Worm (Caenorhabditis elegans) whole organism, L2 larva: Measurements from ENCODE around the gene Y42A5A.3.

ENCODE experiments used
- C34F6.9 ChIP-seq: fragments of 150-350 bp; optimal IDR thresholded peaks from 2 replicates; lab custom pipeline; 2014; ENCODE audit warnings: missing biosample characterization, missing genetic modification characterization
- F13H6.1 ChIP-seq: sonication (generic microtip); optimal IDR thresholded peaks from 2 replicates; lab custom pipeline; 2016; ENCODE audit warnings: missing genetic modification characterization, missing compliant biosample characterization
- Y55F3AM.14 ChIP-seq: fragments of 200-800 bp; sonication (Bioruptor generic); optimal IDR thresholded peaks from 2 replicates; lab custom pipeline; 2018; ENCODE audit warnings: mild to moderate bottlenecking, missing genetic modification characterization, missing compliant biosample characterization
- ama-1 ChIP-seq: fragments of 150-350 bp; optimal IDR thresholded peaks from 2 replicates; lab custom pipeline; 2018; ENCODE audit warnings: inconsistent platforms
- blmp-1 ChIP-seq: sonication (generic microtip); optimal IDR thresholded peaks from 2 replicates; lab custom pipeline; 2017; ENCODE audit warnings: missing genetic modification characterization, mild to moderate bottlenecking, missing compliant biosample characterization, antibody characterized with exemption, moderate library complexity; ENCODE audit not compliant: insufficient read depth
- ceh-16 ChIP-seq: fragments of 150-350 bp; optimal IDR thresholded peaks from 2 replicates; lab custom pipeline; 2014; ENCODE audit warnings: missing biosample characterization, missing genetic modification characterization
- ceh-82 ChIP-seq: fragments of 150-350 bp; optimal IDR thresholded peaks from 2 replicates; lab custom pipeline; 2014; ENCODE audit warnings: missing biosample characterization, missing genetic modification characterization
- crh-2 ChIP-seq: sonication (generic microtip); optimal IDR thresholded peaks from 2 replicates; lab custom pipeline; 2017; ENCODE audit warnings: missing biosample characterization, missing genetic modification characterization
- elt-3 ChIP-seq: sonication (generic microtip); optimal IDR thresholded peaks from 2 replicates; lab custom pipeline; 2017; ENCODE audit warnings: missing biosample characterization, missing genetic modification characterization
- fos-1 ChIP-seq: fragments of 150-350 bp; optimal IDR thresholded peaks from 2 replicates; lab custom pipeline; 2014; ENCODE audit warnings: missing biosample characterization, missing genetic modification characterization
- gmeb-1 ChIP-seq: fragments of 150-350 bp; optimal IDR thresholded peaks from 2 replicates; lab custom pipeline; 2014; ENCODE audit warnings: missing biosample characterization, missing genetic modification characterization
- lin-11 ChIP-seq: fragments of 150-350 bp; sonication (generic microtip); optimal IDR thresholded peaks from 2 replicates; lab custom pipeline; 2014; ENCODE audit warnings: missing biosample characterization, missing genetic modification characterization, inconsistent platforms, mixed read lengths
- lin-13 ChIP-seq: fragments of 150-350 bp; optimal IDR thresholded peaks from 2 replicates; lab custom pipeline; 2014; ENCODE audit warnings: missing biosample characterization, missing genetic modification reagents, missing genetic modification characterization
- lsy-2 ChIP-seq, 2 experiments: fragments of 150-350 bp in 1 of 2; sonication (generic microtip) in 1 of 2; optimal IDR thresholded peaks; 2 replicates each; lab custom pipeline; 2014 to 2017; ENCODE audit warnings: missing biosample characterization in 2 of 2, missing genetic modification characterization in 2 of 2
- mab-5 ChIP-seq: fragments of 150-350 bp; optimal IDR thresholded peaks from 2 replicates; lab custom pipeline; 2014; ENCODE audit warnings: missing biosample characterization, missing genetic modification characterization
- mbf-1 ChIP-seq: sonication (generic microtip); optimal IDR thresholded peaks from 2 replicates; lab custom pipeline; 2017; ENCODE audit warnings: missing biosample characterization, missing genetic modification characterization
- mdl-1 ChIP-seq, 2 experiments: fragments of 150-350 bp in 1 of 2; sonication (generic microtip) in 1 of 2; optimal IDR thresholded peaks; 2 replicates each; lab custom pipeline; 2017; ENCODE audit warnings: missing biosample characterization in 2 of 2, missing genetic modification characterization in 2 of 2
- nhr-12 ChIP-seq: fragments of 150-350 bp; optimal IDR thresholded peaks from 2 replicates; lab custom pipeline; 2014; ENCODE audit warnings: missing biosample characterization, missing genetic modification characterization
- nhr-129 ChIP-seq: fragments of 150-350 bp; optimal IDR thresholded peaks from 2 replicates; lab custom pipeline; 2014; ENCODE audit warnings: missing biosample characterization, missing genetic modification characterization
- nhr-21 ChIP-seq: fragments of 150-350 bp; optimal IDR thresholded peaks from 2 replicates; lab custom pipeline; 2014; ENCODE audit warnings: missing biosample characterization, missing genetic modification characterization
- nhr-23 ChIP-seq: fragments of 150-350 bp; optimal IDR thresholded peaks from 2 replicates; lab custom pipeline; 2014; ENCODE audit warnings: missing biosample characterization, missing genetic modification reagents, missing genetic modification characterization
- nhr-237 ChIP-seq: fragments of 150-350 bp; optimal IDR thresholded peaks from 2 replicates; lab custom pipeline; 2014; ENCODE audit warnings: missing biosample characterization, missing genetic modification characterization
- nhr-25 ChIP-seq: fragments of 150-350 bp; sonication (generic microtip); optimal IDR thresholded peaks from 3 replicates; lab custom pipeline; 2014; ENCODE audit warnings: missing biosample characterization, missing genetic modification characterization
- sem-4 ChIP-seq: fragments of 150-350 bp; optimal IDR thresholded peaks from 2 replicates; lab custom pipeline; 2014; ENCODE audit warnings: missing biosample characterization, missing genetic modification reagents, missing genetic modification characterization
- sma-3 ChIP-seq: sonication (generic microtip); optimal IDR thresholded peaks from 2 replicates; lab custom pipeline; 2016; ENCODE audit warnings: missing genetic modification reagents, missing genetic modification characterization, missing compliant biosample characterization
- sma-9 ChIP-seq, 2 experiments: fragments of 150-350 bp in 1 of 2; sonication (generic microtip) in 1 of 2; optimal IDR thresholded peaks; 2 replicates each; lab custom pipeline; 2014 to 2016; ENCODE audit warnings: missing genetic modification characterization in 2 of 2, mild to moderate bottlenecking in 1 of 2, missing biosample characterization in 1 of 2, missing compliant biosample characterization in 1 of 2, missing genetic modification reagents in 1 of 2, moderate library complexity in 1 of 2
- snpc-4 ChIP-seq: fragments of 150-350 bp; optimal IDR thresholded peaks from 2 replicates; lab custom pipeline; 2014; ENCODE audit warnings: missing biosample characterization, missing genetic modification characterization
- unc-39 ChIP-seq: fragments of 150-350 bp; optimal IDR thresholded peaks from 2 replicates; lab custom pipeline; 2014; ENCODE audit warnings: missing biosample characterization, missing genetic modification characterization
- unc-55 ChIP-seq: fragments of 150-350 bp; sonication (generic microtip); optimal IDR thresholded peaks from 3 replicates; lab custom pipeline; 2014; ENCODE audit warnings: missing biosample characterization, missing genetic modification reagents, missing genetic modification characterization
- unc-62 ChIP-seq: fragments of 150-350 bp; optimal IDR thresholded peaks from 2 replicates; lab custom pipeline; 2014; ENCODE audit warnings: missing biosample characterization, missing genetic modification reagents, missing genetic modification characterization
- zag-1 ChIP-seq: fragments of 150-350 bp; optimal IDR thresholded peaks from 2 replicates; lab custom pipeline; 2014; ENCODE audit warnings: missing biosample characterization, missing genetic modification characterization
- ztf-1 ChIP-seq: fragments of 200-800 bp; sonication (Bioruptor generic); conservative IDR thresholded peaks from 2 replicates; pipeline ENCODE4 v1.3.6; 2022; ENCODE audit warnings: missing genetic modification characterization, missing compliant biosample characterization
- ztf-11 ChIP-seq: sonication (generic microtip); optimal IDR thresholded peaks from 2 replicates; lab custom pipeline; 2017; ENCODE audit warnings: missing biosample characterization, missing genetic modification characterization
- ztf-4 ChIP-seq: fragments of 150-350 bp; optimal IDR thresholded peaks from 2 replicates; lab custom pipeline; 2014; ENCODE audit warnings: missing biosample characterization, missing genetic modification characterization

Y42A5A.3 gene

ce11 chrV:11080345-11081102 is 15.2 kb downstream of the Y42A5A.3 start, which contains the start of gene act-1:
Gene act-1 (plus strand): TSS chrV:11081052.
- peak; percentile 75 for TF ChIP-seq F13H6.1
- peak; percentile 9 for TF ChIP-seq sem-4 (tag; lab: Kevin White, UChicago)
- no peak for TF ChIP-seq nhr-23 (tag; lab: Kevin White, UChicago)
- TF ChIP-seq sma-9 (GFP tag; optimal IDR thresholded peaks at IDR 0.05; lab: Kevin White, UChicago), result peak; percentile 60
- TF ChIP-seq sma-9 (tag; optimal IDR thresholded peaks at IDR 0.05; lab: Kevin White, UChicago), result no peak
- TF ChIP-seq mdl-1 (tag; optimal IDR thresholded peaks at IDR 0.05; lab: Kevin White, UChicago), result no peak
- TF ChIP-seq lsy-2 (tag; optimal IDR thresholded peaks at IDR 0.05; lab: Kevin White, UChicago), result peak in 1 of 2 experiments; percentile 29
- TF ChIP-seq fos-1 (tag; lab: Kevin White, UChicago), result peak; percentile 96
- no peak for TF ChIP-seq elt-3 (tag; lab: Kevin White, UChicago)
- peak; percentile 60 for TF ChIP-seq nhr-129 (tag; lab: Kevin White, UChicago)
- TF ChIP-seq, all 48 proteins: peak for 6

ce11 chrV:11078874-11079273 is 16.9 kb downstream of the Y42A5A.3 start:
- no peak for TF ChIP-seq lin-13
- TF ChIP-seq unc-55 (GFP tag; lab: Kevin White, UChicago), result peak; percentile 18

DNA sequence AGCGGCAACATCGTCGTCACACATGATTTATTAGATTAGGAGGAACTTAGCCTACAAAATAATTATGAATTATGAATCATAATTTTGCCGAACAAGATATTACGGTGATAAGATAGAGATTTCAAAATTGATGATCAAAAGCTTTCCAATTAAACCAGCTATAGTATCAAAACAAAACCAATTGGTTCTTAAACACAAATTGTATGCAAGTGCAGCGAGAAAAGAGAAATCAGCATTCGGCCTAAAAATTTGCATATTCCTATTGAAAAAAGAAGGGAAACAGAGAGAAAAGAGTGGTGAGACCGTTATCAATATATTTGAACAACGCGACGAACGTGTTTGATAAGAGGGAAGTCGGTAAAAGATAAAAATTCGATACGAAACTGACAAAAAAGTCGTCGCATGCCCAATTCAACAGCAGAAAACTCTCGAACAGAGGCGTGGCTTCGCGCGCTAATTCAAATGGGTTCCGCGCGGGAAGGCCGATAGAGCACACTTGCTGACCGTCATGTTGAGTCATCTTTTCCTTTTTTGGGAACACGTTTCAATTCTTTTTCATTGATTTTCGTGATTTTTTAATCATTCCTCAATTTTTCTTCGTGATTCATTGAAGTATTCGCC is 17.6 kb downstream of the Y42A5A.3 start, which contains the start of gene act-2:
Gene act-2 (minus strand): TSS at position 51 of the 621 bp plus-strand sequence.
- TF ChIP-seq unc-55 (GFP tag; lab: Kevin White, UChicago), result peak; percentile 86
- peak; percentile 80 for TF ChIP-seq sem-4 (tag; lab: Kevin White, UChicago)
- TF ChIP-seq unc-39 (tag; lab: Kevin White, UChicago), result no peak
- no peak for TF ChIP-seq Y55F3AM.14 (GFP tag; lab: Kevin White, UChicago)
- TF ChIP-seq blmp-1 (tag; lab: Kevin White, UChicago), result peak; percentile 57
- peak; percentile 86 for TF ChIP-seq crh-2 (tag; lab: Kevin White, UChicago)
- peak; percentile 87 for TF ChIP-seq sma-3
- TF ChIP-seq nhr-237 (tag; lab: Kevin White, UChicago), result no peak
- peak; percentile 88 for TF ChIP-seq C34F6.9 (tag; lab: Kevin White, UChicago)
- TF ChIP-seq nhr-12, result no peak
- peak; percentile 50 for TF ChIP-seq ztf-4 (tag; lab: Kevin White, UChicago)
- peak; percentile 21 for TF ChIP-seq mab-5 (tag; lab: Kevin White, UChicago)
- peak; percentile 74 for TF ChIP-seq lin-13
- peak; percentile 55 for TF ChIP-seq snpc-4 (tag; lab: Kevin White, UChicago)
- peak; percentile 44 for TF ChIP-seq F13H6.1
- TF ChIP-seq sma-9 (GFP tag; optimal IDR thresholded peaks at IDR 0.05; lab: Kevin White, UChicago), result peak; percentile 8
- TF ChIP-seq sma-9 (tag; optimal IDR thresholded peaks at IDR 0.05; lab: Kevin White, UChicago), result no peak
- TF ChIP-seq gmeb-1 (tag; lab: Kevin White, UChicago), result peak; percentile 69
- TF ChIP-seq ceh-16 (tag; lab: Kevin White, UChicago), result peak; percentile 64
- TF ChIP-seq lin-11 (tag; lab: Kevin White, UChicago), result peak; percentile 76
- TF ChIP-seq lsy-2 (tag; optimal IDR thresholded peaks at IDR 0.05; lab: Kevin White, UChicago), result peak in 1 of 2 experiments; percentile 75
- peak; percentile 97 for TF ChIP-seq fos-1 (tag; lab: Kevin White, UChicago)
- peak; percentile 20 for TF ChIP-seq nhr-21 (tag; lab: Kevin White, UChicago)
- TF ChIP-seq ceh-82 (tag; lab: Kevin White, UChicago), result no peak
- TF ChIP-seq nhr-25 (tag; lab: Kevin White, UChicago), result peak; percentile 84
- no peak for TF ChIP-seq mbf-1 (tag; lab: Kevin White, UChicago)
- peak; percentile 40 for TF ChIP-seq ama-1 (lab: Kevin White, UChicago)
- TF ChIP-seq nhr-129 (tag; lab: Kevin White, UChicago), result peak; percentile 76
- TF ChIP-seq zag-1 (tag; lab: Kevin White, UChicago), result peak; percentile 15

DNA sequence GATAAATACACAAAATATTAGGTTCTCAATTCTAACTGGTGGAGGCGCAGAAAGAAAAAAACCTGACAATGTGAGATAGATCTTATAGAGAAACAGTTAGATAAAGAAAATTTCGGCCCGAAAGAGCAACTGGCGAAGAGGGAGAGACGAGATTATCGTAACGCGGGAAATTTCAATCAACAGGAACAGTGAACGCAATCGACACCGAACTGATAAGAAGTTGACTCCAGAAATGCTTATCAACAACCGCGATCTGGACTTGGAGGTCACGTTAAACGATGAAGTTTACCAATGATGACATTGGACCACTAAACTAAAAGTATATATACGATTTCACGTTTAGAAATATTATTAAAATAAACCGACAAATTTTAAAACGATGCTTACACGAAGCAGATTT is 19.4 kb downstream of the Y42A5A.3 start:
- TF ChIP-seq ztf-1 (GFP tag; lab: Robert Waterston, UW), result no peak
- peak; percentile 79 for TF ChIP-seq ama-1 (lab: Kevin White, UChicago)
- TF ChIP-seq crh-2 (tag; lab: Kevin White, UChicago), result peak; percentile 31
- TF ChIP-seq ztf-4 (tag; lab: Kevin White, UChicago), result peak; percentile 77
- peak; percentile 14 for TF ChIP-seq C34F6.9 (tag; lab: Kevin White, UChicago)
- TF ChIP-seq nhr-129 (tag; lab: Kevin White, UChicago), result peak; percentile 43
- TF ChIP-seq ceh-82 (tag; lab: Kevin White, UChicago), result no peak
- peak; percentile 46 for TF ChIP-seq fos-1 (tag; lab: Kevin White, UChicago)
- peak in 1 of 2 experiments; percentile 40 for TF ChIP-seq lsy-2 (tag; optimal IDR thresholded peaks at IDR 0.05; lab: Kevin White, UChicago)
- TF ChIP-seq Y55F3AM.14 (GFP tag; lab: Kevin White, UChicago), result no peak
- no peak for TF ChIP-seq ztf-11
- TF ChIP-seq unc-62 (GFP tag; lab: Kevin White, UChicago), result peak; percentile 38
- TF ChIP-seq lin-13, result peak; percentile 32
- TF ChIP-seq sma-9 (GFP tag; optimal IDR thresholded peaks at IDR 0.05; lab: Kevin White, UChicago), result peak; percentile 25
- TF ChIP-seq sma-9 (tag; optimal IDR thresholded peaks at IDR 0.05; lab: Kevin White, UChicago), result no peak
